Fruit fly (Drosophila melanogaster) whole organism, embryonic: ENCODE results near the gene Hmt4-20.

Source experiments
- Aef1 ChIP-seq: fragments of 200-800 bp; sonication (Bioruptor generic); IDR thresholded peaks from 3 replicates; pipeline ENCODE4 v1.3.6; 2022; ENCODE audit warnings: missing biosample characterization, missing genetic modification characterization
- Antp ChIP-seq: fragments of 200-800 bp; sonication (Bioruptor generic); optimal IDR thresholded peaks from 3 replicates; lab custom pipeline; 2016; ENCODE audit warnings: missing biosample characterization, missing genetic modification characterization
- Bgb ChIP-seq: fragments of 200-800 bp; sonication (Bioruptor generic); IDR thresholded peaks from 2 replicates; pipeline ENCODE4 v1.3.6; 2022; ENCODE audit warnings: missing biosample characterization, missing genetic modification characterization; ENCODE audit not compliant: partially characterized antibody
- CG10321 ChIP-seq: fragments of 200-800 bp; sonication (Bioruptor generic); IDR thresholded peaks from 2 replicates; pipeline ENCODE4 v1.3.6; 2022; ENCODE audit warnings: missing biosample characterization, missing genetic modification characterization
- CG10431 ChIP-seq: fragments of 200-800 bp; sonication (Bioruptor generic); optimal IDR thresholded peaks from 3 replicates; lab custom pipeline; 2018; ENCODE audit warnings: missing biosample characterization, mild to moderate bottlenecking, missing genetic modification characterization
- CG10462 ChIP-seq: fragments of 200-800 bp; sonication (Bioruptor generic); optimal IDR thresholded peaks from 2 replicates; lab custom pipeline; 2016; ENCODE audit warnings: missing biosample characterization, missing genetic modification characterization
- CG11247 ChIP-seq: fragments of 200-800 bp; sonication (Bioruptor generic); IDR thresholded peaks from 2 replicates; pipeline ENCODE4 v1.3.6; 2022; ENCODE audit warnings: missing biosample characterization, missing genetic modification characterization
- CG13424 ChIP-seq: fragments of 200-800 bp; sonication (Bioruptor generic); optimal IDR thresholded peaks from 2 replicates; lab custom pipeline; 2019; ENCODE audit warnings: missing biosample characterization, mild to moderate bottlenecking, missing genetic modification characterization, moderate library complexity
- CG13775 ChIP-seq: fragments of 200-800 bp; sonication (Bioruptor generic); optimal IDR thresholded peaks from 3 replicates; lab custom pipeline; 2017; ENCODE audit warnings: missing biosample characterization, mild to moderate bottlenecking, missing genetic modification characterization
- CG13894 ChIP-seq: fragments of 200-800 bp; sonication (Bioruptor generic); optimal IDR thresholded peaks from 3 replicates; lab custom pipeline; 2018; ENCODE audit warnings: missing biosample characterization, mild to moderate bottlenecking, missing genetic modification characterization, moderate library complexity
- CG14050 ChIP-seq: fragments of 200-800 bp; sonication (Bioruptor generic); IDR thresholded peaks from 3 replicates; pipeline ENCODE4 v1.3.6; 2022; ENCODE audit warnings: missing biosample characterization, missing genetic modification characterization
- CG15011 ChIP-seq: fragments of 200-800 bp; sonication (Bioruptor generic); optimal IDR thresholded peaks from 3 replicates; lab custom pipeline; 2018; ENCODE audit warnings: missing biosample characterization, mild to moderate bottlenecking, missing genetic modification characterization
- CG15696 ChIP-seq: fragments of 200-800 bp; sonication (Bioruptor generic); optimal IDR thresholded peaks from 2 replicates; lab custom pipeline; 2019; ENCODE audit warnings: missing biosample characterization, mild to moderate bottlenecking, missing genetic modification characterization, moderate library complexity
- CG16863 ChIP-seq: fragments of 200-800 bp; sonication (Bioruptor generic); optimal IDR thresholded peaks from 3 replicates; lab custom pipeline; 2016; ENCODE audit warnings: missing biosample characterization, missing genetic modification characterization
- CG17385 ChIP-seq: fragments of 200-800 bp; sonication (Bioruptor generic); optimal IDR thresholded peaks from 3 replicates; lab custom pipeline; 2018; ENCODE audit warnings: missing biosample characterization, mild to moderate bottlenecking, missing genetic modification characterization
- CG2875 ChIP-seq: fragments of 200-800 bp; sonication (Bioruptor generic); optimal IDR thresholded peaks from 2 replicates; lab custom pipeline; 2017; ENCODE audit warnings: missing biosample characterization, mild to moderate bottlenecking, missing genetic modification characterization, missing genetic modification reagents
- CG30020 ChIP-seq: fragments of 200-800 bp; optimal IDR thresholded peaks from 2 replicates; lab custom pipeline; 2019; ENCODE audit warnings: missing biosample characterization, mild to moderate bottlenecking, missing genetic modification characterization, moderate library complexity
- CG3838 ChIP-seq: fragments of 200-800 bp; sonication (Bioruptor generic); optimal IDR thresholded peaks from 3 replicates; lab custom pipeline; 2016; ENCODE audit warnings: missing biosample characterization, missing genetic modification characterization
- CG4820 ChIP-seq: fragments of 200-800 bp; sonication (Bioruptor generic); optimal IDR thresholded peaks from 3 replicates; lab custom pipeline; 2016; ENCODE audit warnings: missing biosample characterization, missing genetic modification characterization
- CG6272 ChIP-seq: fragments of 200-800 bp; sonication (Bioruptor generic); IDR thresholded peaks from 2 replicates; pipeline ENCODE4 v1.3.6; 2022; ENCODE audit warnings: missing biosample characterization, missing genetic modification characterization
- CG6654 ChIP-seq: fragments of 200-800 bp; sonication (Bioruptor generic); optimal IDR thresholded peaks from 2 replicates; lab custom pipeline; 2017; ENCODE audit warnings: missing biosample characterization, mild to moderate bottlenecking, missing genetic modification characterization
- CG9609 ChIP-seq: fragments of 200-800 bp; sonication (Bioruptor generic); optimal IDR thresholded peaks from 3 replicates; lab custom pipeline; 2016; ENCODE audit warnings: missing biosample characterization, missing genetic modification characterization
- Chrac-16 ChIP-seq: fragments of 200-800 bp; sonication (Bioruptor generic); optimal IDR thresholded peaks from 3 replicates; lab custom pipeline; 2016; ENCODE audit warnings: missing biosample characterization, missing genetic modification characterization
- D ChIP-seq, 2 experiments: fragments of 200-800 bp in 1 of 2; fragments of >200 bp in 1 of 2; sonication (Bioruptor generic) in 1 of 2; optimal IDR thresholded peaks; 2 replicates in 1 of 2; 3 replicates in 1 of 2; lab custom pipeline; 2017; ENCODE audit warnings: mild to moderate bottlenecking in 1 of 2, missing biosample characterization in 1 of 2, missing genetic modification characterization in 1 of 2, missing genetic modification reagents in 1 of 2
- Gug ChIP-seq: fragments of 200-800 bp; sonication (Bioruptor generic); IDR thresholded peaks from 4 replicates; pipeline ENCODE4 v1.3.6; 2022; ENCODE audit warnings: missing biosample characterization, missing genetic modification characterization
- HLH54F ChIP-seq: fragments of 200-800 bp; sonication (Bioruptor generic); optimal IDR thresholded peaks from 3 replicates; lab custom pipeline; 2016; ENCODE audit warnings: missing biosample characterization, missing genetic modification characterization
- Lim3 ChIP-seq: fragments of 200-800 bp; sonication (Bioruptor generic); IDR thresholded peaks from 2 replicates; pipeline ENCODE4 v1.3.6; 2022; ENCODE audit warnings: missing biosample characterization, missing genetic modification characterization
- Pdp1 ChIP-seq, 2 experiments: fragments of 200-800 bp; sonication (Bioruptor generic); optimal IDR thresholded peaks; 3 replicates each; lab custom pipeline; 2016; ENCODE audit warnings: missing biosample characterization in 2 of 2, missing genetic modification characterization in 2 of 2, mild to moderate bottlenecking in 1 of 2, moderate library complexity in 1 of 2
- Ravus ChIP-seq: fragments of 200-800 bp; sonication (Bioruptor generic); IDR thresholded peaks from 2 replicates; pipeline ENCODE4 v1.3.6; 2022; ENCODE audit warnings: missing biosample characterization, missing genetic modification characterization
- Sox100B ChIP-seq: fragments of 200-800 bp; sonication (Bioruptor generic); optimal IDR thresholded peaks from 3 replicates; lab custom pipeline; 2018; ENCODE audit warnings: missing biosample characterization, mild to moderate bottlenecking, missing genetic modification characterization
- Sox102F ChIP-seq: fragments of 200-800 bp; sonication (Bioruptor generic); optimal IDR thresholded peaks from 2 replicates; lab custom pipeline; 2018; ENCODE audit warnings: missing biosample characterization, mild to moderate bottlenecking, missing genetic modification characterization, moderate library complexity
- cad ChIP-seq: fragments of >200 bp; optimal IDR thresholded peaks from 2 replicates; lab custom pipeline; 2017; ENCODE audit warnings: missing biosample characterization, missing genetic modification characterization
- danr ChIP-seq: fragments of 200-800 bp; sonication (Bioruptor generic); IDR thresholded peaks from 2 replicates; pipeline ENCODE4 v1.3.6; 2022; ENCODE audit warnings: missing biosample characterization, missing genetic modification characterization
- dmrt11E ChIP-seq: fragments of 200-800 bp; sonication (Bioruptor generic); optimal IDR thresholded peaks from 3 replicates; lab custom pipeline; 2018; ENCODE audit warnings: missing biosample characterization, mild to moderate bottlenecking, missing genetic modification characterization, moderate library complexity
- exex ChIP-seq: fragments of 200-800 bp; sonication (Bioruptor generic); optimal IDR thresholded peaks from 4 replicates; lab custom pipeline; 2018; ENCODE audit warnings: missing biosample characterization, mild to moderate bottlenecking, missing genetic modification characterization, moderate library complexity
- gro ChIP-seq: fragments of 200-800 bp; sonication (Bioruptor generic); optimal IDR thresholded peaks from 2 replicates; lab custom pipeline; 2016; ENCODE audit warnings: missing biosample characterization, missing genetic modification characterization
- h ChIP-seq: fragments of >200 bp; optimal IDR thresholded peaks from 2 replicates; lab custom pipeline; 2017
- ind ChIP-seq: fragments of 200-800 bp; sonication (Bioruptor generic); optimal IDR thresholded peaks from 3 replicates; lab custom pipeline; 2016; ENCODE audit warnings: missing biosample characterization, missing genetic modification characterization
- jumu ChIP-seq: fragments of 200-800 bp; sonication (Bioruptor generic); optimal IDR thresholded peaks from 3 replicates; lab custom pipeline; 2016; ENCODE audit warnings: missing biosample characterization, missing genetic modification characterization
- lbe ChIP-seq: fragments of 200-800 bp; sonication (Bioruptor generic); optimal IDR thresholded peaks from 2 replicates; lab custom pipeline; 2016; ENCODE audit warnings: missing biosample characterization, mild to moderate bottlenecking, missing genetic modification characterization
- lola ChIP-seq, 3 experiments: fragments of >200 bp in 2 of 3; fragments of 200-800 bp in 1 of 3; sonication (Bioruptor generic) in 1 of 3; optimal IDR thresholded peaks; 2 replicates each; lab custom pipeline; 2017 to 2019; ENCODE audit warnings: missing biosample characterization in 3 of 3, missing genetic modification characterization in 3 of 3, mild to moderate bottlenecking in 1 of 3, moderate library complexity in 1 of 3
- onecut ChIP-seq: fragments of 200-800 bp; sonication (Bioruptor generic); IDR thresholded peaks from 2 replicates; pipeline ENCODE4 v1.3.6; 2022; ENCODE audit warnings: missing biosample characterization, missing genetic modification characterization
- peb ChIP-seq: fragments of 200-800 bp; sonication (Bioruptor generic); IDR thresholded peaks from 2 replicates; pipeline ENCODE4 v1.3.6; 2022; ENCODE audit warnings: missing biosample characterization, missing genetic modification characterization
- pita ChIP-seq: fragments of 200-800 bp; sonication (Bioruptor generic); optimal IDR thresholded peaks from 2 replicates; lab custom pipeline; 2017; ENCODE audit warnings: missing biosample characterization, mild to moderate bottlenecking, missing genetic modification characterization
- prd ChIP-seq, 3 experiments: fragments of >200 bp in 2 of 3; fragments of 200-800 bp in 1 of 3; sonication (Bioruptor generic) in 1 of 3; optimal IDR thresholded peaks in 2 of 3; IDR thresholded peaks in 1 of 3; 2 replicates in 2 of 3; 3 replicates in 1 of 3; pipeline versions ENCODE4 v1.3.6 to Lab custom; 2017 to 2022; ENCODE audit warnings: missing biosample characterization in 1 of 3, missing genetic modification characterization in 1 of 3
- sens ChIP-seq: fragments of 200-800 bp; sonication (Bioruptor generic); peaks from one replicate; lab custom pipeline; 2016; ENCODE audit warnings: missing biosample characterization, missing genetic modification characterization
- slbo ChIP-seq: fragments of 200-800 bp; sonication (Bioruptor generic); IDR thresholded peaks from 2 replicates; pipeline ENCODE4 v1.3.6; 2022; ENCODE audit warnings: missing biosample characterization, missing genetic modification characterization
- sqz ChIP-seq: fragments of 200-800 bp; sonication (Bioruptor generic); optimal IDR thresholded peaks from 3 replicates; lab custom pipeline; 2018; ENCODE audit warnings: missing biosample characterization, mild to moderate bottlenecking, missing genetic modification characterization
- twi ChIP-seq: fragments of 200-800 bp; optimal IDR thresholded peaks from 2 replicates; lab custom pipeline; 2019; ENCODE audit warnings: missing biosample characterization, mild to moderate bottlenecking, missing genetic modification characterization, moderate library complexity

Gene Hmt4-20

DNA sequence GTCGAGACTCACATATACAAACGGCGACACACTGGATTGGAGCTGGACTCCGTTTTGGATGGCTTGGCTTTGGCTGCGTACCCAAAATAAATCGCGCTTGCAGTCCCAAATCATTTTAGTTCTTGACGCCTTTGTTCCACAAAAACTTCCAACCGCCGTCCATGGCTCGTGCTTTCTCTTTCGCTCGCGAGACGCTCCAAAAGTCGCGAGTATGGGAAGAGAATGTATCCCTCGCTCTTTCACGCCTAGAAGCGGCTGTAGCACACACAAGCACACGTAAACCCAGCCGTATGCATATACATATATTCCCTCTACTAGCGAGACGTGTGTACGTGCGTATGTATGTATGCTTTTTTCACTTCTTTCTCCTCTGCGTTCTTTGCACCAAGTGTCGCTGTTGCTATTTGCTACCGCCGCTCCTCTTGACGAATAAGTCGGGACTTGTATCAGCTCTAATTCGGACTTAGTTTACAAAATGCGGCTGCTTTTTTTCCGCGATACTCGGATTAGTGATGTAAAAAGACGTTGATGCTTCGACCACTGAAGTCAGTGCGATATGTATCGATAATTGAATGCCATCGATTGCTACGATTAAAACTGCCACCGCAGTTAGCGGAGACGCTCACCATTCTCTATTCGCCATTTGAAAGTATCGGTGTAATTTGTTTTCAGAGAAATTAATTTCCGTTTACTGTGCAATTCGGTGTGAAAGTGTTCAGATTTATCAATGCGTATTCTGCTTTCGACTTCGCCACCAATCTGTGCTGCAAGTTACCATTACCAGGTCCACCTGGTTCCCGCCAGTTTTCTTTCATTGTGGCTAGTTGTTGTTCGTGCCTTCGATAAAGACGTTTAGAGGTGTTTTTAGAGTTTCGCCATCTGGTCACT lies at the start of gene Hmt4-20, which contains the start of gene SkpA (continued):
- TF ChIP-seq pita (GFP tag; lab: Kevin White, UChicago) (peak; percentile 78), CG30020 (tag; lab: Kevin White, UChicago) (peak; percentile 52), Lim3 (GFP tag; lab: Robert Waterston, UW) (no peak), Sox100B (no peak), Antp (peak; percentile 16), CG4820 (GFP tag; lab: Kevin White, UChicago) (no peak), exex (no peak), twi (tag; lab: Kevin White, UChicago) (no peak), sens (GFP tag; lab: Kevin White, UChicago) (peak; percentile 79), Chrac-16 (no peak), HLH54F (no peak), CG10462 (GFP tag; lab: Kevin White, UChicago) (no peak), peb (GFP tag; lab: Robert Waterston, UW) (no peak), lola (GFP tag; optimal IDR thresholded peaks at IDR 0.05; lab: Kevin White, UChicago) (peak in 1 of 3 experiments; percentile 13), jumu (peak; percentile 43), CG13775 (GFP tag; lab: Kevin White, UChicago) (peak; percentile 13), ind (GFP tag; lab: Kevin White, UChicago) (no peak), CG15011 (GFP tag; lab: Kevin White, UChicago) (no peak), CG3838 (GFP tag; lab: Kevin White, UChicago) (no peak), Aef1 (GFP tag; lab: Robert Waterston, UW) (no peak), Ravus (no peak), Bgb (GFP tag; lab: Robert Waterston, UW) (peak; percentile 92), D (optimal IDR thresholded peaks at IDR 0.05; lab: Kevin White, UChicago) (peak; percentile 84), D (GFP tag; optimal IDR thresholded peaks at IDR 0.05; lab: Kevin White, UChicago) (no peak), Sox102F (no peak), onecut (GFP tag; lab: Robert Waterston, UW) (no peak), slbo (GFP tag; lab: Robert Waterston, UW) (peak; percentile 37), CG6654 (GFP tag; lab: Kevin White, UChicago) (no peak), danr (GFP tag; lab: Robert Waterston, UW) (no peak), Gug (GFP tag; lab: Robert Waterston, UW) (peak; percentile 15; the same call in 1 of the 4 replicates), CG11247 (GFP tag; lab: Robert Waterston, UW) (no peak), CG17385 (GFP tag; lab: Kevin White, UChicago) (no peak), CG6272 (GFP tag; lab: Robert Waterston, UW) (peak; percentile 36; the same call in 1 of the 2 replicates), CG9609 (GFP tag; lab: Kevin White, UChicago) (no peak), h (lab: Kevin White, UChicago) (no peak), sqz (GFP tag; lab: Kevin White, UChicago) (no peak), cad (GFP tag; lab: Kevin White, UChicago) (no peak), CG16863 (GFP tag; lab: Kevin White, UChicago) (no peak), gro (no peak), CG15696 (no peak), lbe (GFP tag; lab: Kevin White, UChicago) (no peak), dmrt11E (tag; lab: Kevin White, UChicago) (no peak), CG14050 (no peak), CG10321 (peak; percentile 52; the same call in 1 of the 2 replicates), CG13894 (tag; lab: Kevin White, UChicago) (no peak), CG13424 (tag; lab: Kevin White, UChicago) (no peak), Pdp1 (GFP tag; optimal IDR thresholded peaks at IDR 0.05; lab: Kevin White, UChicago) (peak in 1 of 2 experiments; percentile 36), prd (optimal IDR thresholded peaks at IDR 0.05; lab: Kevin White, UChicago) (no peak), prd (GFP tag; IDR thresholded peaks at IDR 0.05; lab: Robert Waterston, UW) (no peak), CG2875 (GFP tag; lab: Kevin White, UChicago) (no peak), CG10431 (GFP tag; lab: Kevin White, UChicago) (no peak)
